Worm (Caenorhabditis elegans) whole organism, L4/young adult: ENCODE results near the gene col-83.

Source experiments
- W03F9.2 ChIP-seq: fragments of 150-350 bp; optimal IDR thresholded peaks from 2 replicates; lab custom pipeline; 2014; ENCODE audit warnings: missing biosample characterization, missing genetic modification characterization
- dao-5 ChIP-seq: sonication (generic microtip); optimal IDR thresholded peaks from 2 replicates; lab custom pipeline; 2016; ENCODE audit warnings: missing genotype, missing genetic modification characterization, moderate library complexity, missing compliant biosample characterization
- him-1 ChIP-seq: sonication (generic microtip); optimal IDR thresholded peaks from 2 replicates; lab custom pipeline; 2016; ENCODE audit warnings: missing genotype, missing genetic modification reagents, missing genetic modification characterization, missing compliant biosample characterization

ce11 chrII:11022023-11022422, 23.7 kb downstream of the col-83 start, which contains the start of gene let-858:
- TF ChIP-seq W03F9.2 (tag; lab: Kevin White, UChicago) (peak; percentile 33), dao-5 (tag; lab: Kevin White, UChicago) (no peak), him-1 (tag; lab: Kevin White, UChicago) (no peak)
